Fruit fly (Drosophila melanogaster) whole organism, larva: Measurements from ENCODE around the gene CG11313.

ENCODE experiments used
- noc ChIP-seq: fragments of 200-800 bp; sonication (Bioruptor generic); optimal IDR thresholded peaks from 3 replicates; lab custom pipeline; 2019; ENCODE audit warnings: missing biosample characterization, mild to moderate bottlenecking, missing genetic modification characterization, moderate library complexity

Gene CG11313

dm6 chr3R:30710442-30710841, 20.5 kb downstream of the CG11313 start:
- no peak for TF ChIP-seq noc

DNA sequence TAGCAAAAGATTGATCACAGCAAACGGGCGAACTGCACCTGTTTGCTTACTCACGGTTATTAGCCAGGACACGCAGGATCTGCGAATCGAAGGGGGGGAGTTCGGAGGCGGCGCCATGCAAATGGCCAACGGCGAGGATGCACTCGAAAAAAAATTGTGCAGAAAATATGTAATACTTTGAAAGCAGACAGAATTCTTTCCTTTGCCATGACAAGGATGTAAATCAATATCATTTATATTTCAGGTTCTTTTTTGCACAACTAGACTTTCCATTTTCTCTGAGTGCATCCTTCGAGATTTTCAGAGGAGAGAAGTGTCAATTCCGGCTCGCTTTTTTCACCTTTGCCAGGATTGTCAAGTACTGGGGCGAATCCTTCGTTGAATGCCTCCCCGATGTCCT, 21.7 kb downstream of the CG11313 start:
- TF ChIP-seq noc, result no peak

DNA sequence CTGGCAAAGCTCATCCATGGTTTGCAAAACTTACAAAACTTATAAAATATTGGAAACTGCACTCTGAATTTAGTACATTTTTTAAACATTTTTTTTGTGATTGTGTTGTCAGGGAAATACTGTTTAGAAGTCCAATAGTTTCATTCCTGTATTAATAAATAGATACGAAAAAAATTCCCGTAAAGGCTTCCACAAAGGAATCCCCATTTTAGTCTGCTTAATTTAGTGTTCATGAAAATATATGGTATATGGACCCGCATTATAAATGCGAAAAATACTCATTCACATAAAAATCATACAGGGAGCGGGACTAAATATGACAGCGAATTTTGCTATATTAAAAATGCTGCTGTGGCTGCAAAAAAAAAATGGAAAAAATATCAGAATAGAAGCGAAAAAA, 24.9 kb downstream of the CG11313 start, which contains the start of gene CG31010:
TSS of gene CG31010 (minus strand) at position 101 of the 400 bp plus-strand sequence.
- TF ChIP-seq noc, result no peak

dm6 chr3R:30699165-30699564, 31.8 kb downstream of the CG11313 start:
- TF ChIP-seq noc, result no peak

- no peak for TF ChIP-seq noc
Observed at dm6 chr3R:30697038-30697437, 33.9 kb downstream of the CG11313 start, which contains the start of gene Pka-C2. TSS of gene Pka-C2 (minus strand) at chr3R:30697138.

dm6 chr3R:30695398-30695797, 35.6 kb downstream of the CG11313 start, which contains the start of gene CG12069:
TSS of gene CG12069 (minus strand) at chr3R:30695498.
- no peak for TF ChIP-seq noc

- no peak for TF ChIP-seq noc
Observed at dm6 chr3R:30690251-30690650, 40.7 kb downstream of the CG11313 start, which contains the start of gene Spn100A. TSS of gene Spn100A (plus strand) at chr3R:30690642.

DNA sequence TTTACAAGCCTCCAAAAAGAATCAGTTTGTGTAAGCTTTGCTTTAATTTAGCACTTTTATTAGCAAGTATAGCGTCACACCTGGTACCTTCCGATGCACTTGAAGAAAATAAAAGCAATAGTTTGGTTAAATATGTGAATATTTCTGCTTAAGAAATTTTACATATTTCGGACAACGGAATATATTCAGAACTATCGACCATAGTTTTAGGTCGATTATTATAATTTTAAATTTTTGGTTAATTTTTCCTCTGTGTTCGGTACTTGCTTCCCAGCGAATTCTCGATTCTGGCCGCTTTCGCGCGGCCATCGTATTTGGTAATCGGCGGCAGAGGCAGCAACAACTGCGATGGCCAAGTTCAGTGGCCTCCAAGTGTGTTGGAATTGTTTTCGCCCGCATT, 41.3 kb downstream of the CG11313 start:
- TF ChIP-seq noc, result no peak
